Worm (Caenorhabditis elegans) whole organism, L4 larva: ENCODE data around the gene F55H2.5.

ENCODE experiments used
- F37D6.2 ChIP-seq: sonication (generic microtip); optimal IDR thresholded peaks from 2 replicates; lab custom pipeline; 2016; ENCODE audit warnings: mild to moderate bottlenecking, missing genetic modification characterization, missing compliant biosample characterization
- T20F7.1 ChIP-seq: fragments of 200-800 bp; sonication (Bioruptor generic); optimal IDR thresholded peaks from 2 replicates; lab custom pipeline; 2018; ENCODE audit warnings: mild to moderate bottlenecking, missing genetic modification characterization, missing compliant biosample characterization
- Y48G9A.11 ChIP-seq: fragments of 200-800 bp; sonication (Bioruptor generic); IDR thresholded peaks from 2 replicates; pipeline ENCODE4 v1.3.6; 2022; ENCODE audit warnings: missing genetic modification reagents, missing genetic modification characterization, missing compliant biosample characterization
- Y75B8A.6 ChIP-seq: fragments of 200-800 bp; sonication (Bioruptor generic); IDR thresholded peaks from 2 replicates; pipeline ENCODE4 v1.3.6; 2022; ENCODE audit warnings: missing genetic modification reagents, missing genetic modification characterization, missing compliant biosample characterization
- ZK546.5 ChIP-seq, 2 experiments: sonication (generic microtip); optimal IDR thresholded peaks; 2 replicates each; lab custom pipeline; 2017; ENCODE audit warnings: missing biosample characterization in 2 of 2, missing genetic modification characterization in 2 of 2
- aha-1 ChIP-seq: fragments of 150-350 bp; peaks from one replicate; lab custom pipeline; 2014; ENCODE audit warnings: missing biosample characterization, missing genetic modification characterization
- ama-1 ChIP-seq: fragments of 150-350 bp; optimal IDR thresholded peaks from 2 replicates; lab custom pipeline; 2014; ENCODE audit warnings: inconsistent platforms, mixed read lengths
- arid-1 ChIP-seq: fragments of 200-800 bp; sonication (Bioruptor generic); conservative IDR thresholded peaks from 2 replicates; pipeline ENCODE4 v1.3.6; 2022; ENCODE audit warnings: missing genetic modification reagents, missing genetic modification characterization, missing compliant biosample characterization
- ceh-20 ChIP-seq: fragments of 200-800 bp; sonication (Bioruptor generic); IDR thresholded peaks from 2 replicates; pipeline ENCODE4 v1.3.6; 2022; ENCODE audit warnings: missing genetic modification reagents, missing genetic modification characterization, missing compliant biosample characterization
- ceh-28 ChIP-seq: fragments of 150-350 bp; optimal IDR thresholded peaks from 2 replicates; lab custom pipeline; 2014; ENCODE audit warnings: missing biosample characterization, missing genetic modification reagents, missing genetic modification characterization
- cey-2 ChIP-seq: sonication (generic microtip); optimal IDR thresholded peaks from 3 replicates; lab custom pipeline; 2017; ENCODE audit warnings: missing genetic modification characterization, mild to moderate bottlenecking, missing compliant biosample characterization, antibody characterized with exemption, borderline replicate concordance; ENCODE audit not compliant: insufficient read depth
- dmd-8 ChIP-seq: fragments of 200-800 bp; sonication (Bioruptor generic); IDR thresholded peaks from 2 replicates; pipeline ENCODE4 v1.3.6; 2022; ENCODE audit warnings: missing genetic modification characterization, missing compliant biosample characterization
- dmd-9 ChIP-seq: fragments of 200-800 bp; sonication (Bioruptor generic); IDR thresholded peaks from 2 replicates; pipeline ENCODE4 v1.3.6; 2022; ENCODE audit warnings: missing genetic modification reagents, missing genetic modification characterization, missing compliant biosample characterization
- duxl-1 ChIP-seq: sonication (generic microtip); optimal IDR thresholded peaks from 2 replicates; lab custom pipeline; 2016; ENCODE audit warnings: mild to moderate bottlenecking, missing genetic modification characterization, moderate library complexity, missing compliant biosample characterization; ENCODE audit not compliant: poor library complexity
- dve-1 ChIP-seq: sonication (generic microtip); optimal IDR thresholded peaks from 2 replicates; lab custom pipeline; 2017; ENCODE audit warnings: antibody characterized with exemption, mild to moderate bottlenecking, missing genetic modification characterization, missing compliant biosample characterization; ENCODE audit not compliant: insufficient read depth
- fkh-10 ChIP-seq: fragments of 150-350 bp; optimal IDR thresholded peaks from 2 replicates; lab custom pipeline; 2014; ENCODE audit warnings: missing biosample characterization, missing genetic modification reagents, missing genetic modification characterization
- fos-1 ChIP-seq: fragments of 150-350 bp; optimal IDR thresholded peaks from 2 replicates; lab custom pipeline; 2014; ENCODE audit warnings: missing biosample characterization, missing genetic modification characterization
- hlh-30 ChIP-seq: sonication (generic microtip); optimal IDR thresholded peaks from 2 replicates; lab custom pipeline; 2017; ENCODE audit warnings: antibody characterized with exemption, mild to moderate bottlenecking, missing genetic modification characterization, missing compliant biosample characterization; ENCODE audit not compliant: insufficient read depth
- lin-38 ChIP-seq: fragments of 200-800 bp; sonication (Bioruptor generic); IDR thresholded peaks from 2 replicates; pipeline ENCODE4 v1.3.6; 2022; ENCODE audit warnings: missing genetic modification reagents, missing genetic modification characterization, missing compliant biosample characterization
- lin-39 ChIP-seq: fragments of 150-350 bp; optimal IDR thresholded peaks from 2 replicates; lab custom pipeline; 2014; ENCODE audit warnings: missing biosample characterization, missing genetic modification reagents, missing genetic modification characterization
- lsy-2 ChIP-seq, 2 experiments: fragments of 150-350 bp in 1 of 2; sonication (generic microtip) in 1 of 2; optimal IDR thresholded peaks; 2 replicates each; lab custom pipeline; 2014 to 2017; ENCODE audit warnings: missing biosample characterization in 2 of 2, missing genetic modification characterization in 2 of 2
- mdl-1 ChIP-seq, 2 experiments: fragments of 150-350 bp in 1 of 2; sonication (generic microtip) in 1 of 2; optimal IDR thresholded peaks; 2 replicates each; lab custom pipeline; 2014 to 2017; ENCODE audit warnings: missing biosample characterization in 2 of 2, missing genetic modification characterization in 2 of 2
- mep-1 ChIP-seq: fragments of 150-350 bp; sonication (generic microtip); optimal IDR thresholded peaks from 3 replicates; lab custom pipeline; 2014; ENCODE audit warnings: missing biosample characterization, missing genetic modification characterization
- mxl-2 ChIP-seq: fragments of 200-800 bp; sonication (Bioruptor generic); conservative IDR thresholded peaks from 2 replicates; pipeline ENCODE4 v1.3.6; 2022; ENCODE audit warnings: missing genetic modification reagents, missing genetic modification characterization, missing compliant biosample characterization
- mxl-3 ChIP-seq: fragments of 200-800 bp; sonication (Bioruptor generic); optimal IDR thresholded peaks from 2 replicates; lab custom pipeline; 2018; ENCODE audit warnings: mild to moderate bottlenecking, missing genetic modification characterization, missing compliant biosample characterization
- nhr-10 ChIP-seq: fragments of 150-350 bp; optimal IDR thresholded peaks from 2 replicates; lab custom pipeline; 2014; ENCODE audit warnings: missing biosample characterization, missing genetic modification characterization
- nhr-25 ChIP-seq: sonication (generic microtip); optimal IDR thresholded peaks from 2 replicates; lab custom pipeline; 2017; ENCODE audit warnings: missing genetic modification characterization, mild to moderate bottlenecking, missing compliant biosample characterization, antibody characterized with exemption, moderate library complexity, borderline replicate concordance; ENCODE audit not compliant: insufficient read depth
- nhr-28 ChIP-seq: fragments of 150-350 bp; optimal IDR thresholded peaks from 2 replicates; lab custom pipeline; 2014; ENCODE audit warnings: missing biosample characterization, missing genetic modification characterization
- nhr-6 ChIP-seq: fragments of 150-350 bp; optimal IDR thresholded peaks from 2 replicates; lab custom pipeline; 2014; ENCODE audit warnings: missing biosample characterization, missing genetic modification characterization
- snpc-1.2 ChIP-seq: fragments of 200-800 bp; sonication (Bioruptor generic); IDR thresholded peaks from 2 replicates; pipeline ENCODE4 v1.3.6; 2022; ENCODE audit warnings: missing genetic modification reagents, missing genetic modification characterization, missing compliant biosample characterization
- tra-1 ChIP-seq: fragments of 200-800 bp; sonication (Bioruptor generic); IDR thresholded peaks from 2 replicates; pipeline ENCODE4 v1.3.6; 2022; ENCODE audit warnings: missing genetic modification reagents, missing genetic modification characterization, missing compliant biosample characterization
- unc-130 ChIP-seq: sonication (generic microtip); optimal IDR thresholded peaks from 2 replicates; lab custom pipeline; 2016; ENCODE audit warnings: missing genetic modification reagents, missing genetic modification characterization, missing compliant biosample characterization
- unc-62 ChIP-seq, 3 experiments: fragments of 150-350 bp in 1 of 3; sonication (generic microtip); optimal IDR thresholded peaks in 2 of 3; peaks in 1 of 3; 1 replicate in 1 of 3; 2 replicates in 2 of 3; lab custom pipeline; 2014 to 2017; ENCODE audit warnings: missing biosample characterization in 3 of 3, missing genetic modification characterization in 3 of 3, missing genetic modification reagents in 3 of 3, missing genotype in 1 of 3
- vab-7 ChIP-seq: fragments of 200-800 bp; sonication (Bioruptor generic); IDR thresholded peaks from 2 replicates; pipeline ENCODE4 v1.3.6; 2022; ENCODE audit warnings: missing genetic modification reagents, missing genetic modification characterization, missing compliant biosample characterization

F55H2.5 gene

ce11 chrIII:9500267-9500666, 11.0 kb upstream of the F55H2.5 start, which contains the start of gene sod-4:
Gene sod-4 (minus strand): TSS chrIII:9500375.
- peak; percentile 86 for TF ChIP-seq hlh-30 (tag; lab: Kevin White, UChicago)
- TF ChIP-seq dmd-8 (GFP tag; lab: Robert Waterston, UW) = no peak
- no peak for TF ChIP-seq duxl-1 (tag; lab: Kevin White, UChicago)
- TF ChIP-seq F37D6.2 (tag; lab: Kevin White, UChicago) = no peak
- no peak for TF ChIP-seq T20F7.1 (GFP tag; lab: Kevin White, UChicago)
- TF ChIP-seq Y75B8A.6 = no peak
- no peak for TF ChIP-seq mdl-1 (tag; optimal IDR thresholded peaks at IDR 0.05; lab: Kevin White, UChicago)
- no peak for TF ChIP-seq ceh-20 (GFP tag; lab: Robert Waterston, UW)
- TF ChIP-seq mxl-3 (GFP tag; lab: Kevin White, UChicago) = peak; percentile 27
- TF ChIP-seq unc-62 (GFP tag; optimal IDR thresholded peaks at IDR 0.05 in 1 of 2; lab: Kevin White, UChicago) = no peak
- no peak for TF ChIP-seq unc-62 (tag; optimal IDR thresholded peaks at IDR 0.05; lab: Kevin White, UChicago)
- peak; percentile 36 for TF ChIP-seq cey-2 (tag; lab: Kevin White, UChicago)
- TF ChIP-seq mep-1 (tag; lab: Kevin White, UChicago) = peak; percentile 10
- no peak for TF ChIP-seq vab-7 (GFP tag; lab: Robert Waterston, UW)
- TF ChIP-seq dve-1 = peak; percentile 55
- TF ChIP-seq fkh-10 = no peak
- TF ChIP-seq tra-1 = peak; percentile 51; the same call in 1 of the 2 replicates
- TF ChIP-seq mxl-2 (GFP tag; lab: Robert Waterston, UW) = no peak
- TF ChIP-seq nhr-28 (tag; lab: Kevin White, UChicago) = peak; percentile 56

- TF ChIP-seq snpc-1.2 (GFP tag; lab: Robert Waterston, UW) (no peak), fos-1 (tag; lab: Kevin White, UChicago) (no peak), hlh-30 (tag; lab: Kevin White, UChicago) (peak; percentile 21), dmd-8 (GFP tag; lab: Robert Waterston, UW) (no peak), mep-1 (tag; lab: Kevin White, UChicago) (peak; percentile 42), lsy-2 (tag; optimal IDR thresholded peaks at IDR 0.05; lab: Kevin White, UChicago) (peak in 1 of 2 experiments; percentile 38), unc-62 (GFP tag; optimal IDR thresholded peaks at IDR 0.05 in 1 of 2; lab: Kevin White, UChicago) (peak in 1 of 2 experiments; percentile 83), unc-62 (tag; optimal IDR thresholded peaks at IDR 0.05; lab: Kevin White, UChicago) (no peak), ama-1 (lab: Kevin White, UChicago) (no peak)
- TF ChIP-seq, all 104 proteins: peak for 4
These were observed 10.2 kb upstream of the F55H2.5 start for ce11 chrIII:9501072-9501471.

ce11 chrIII:9502155-9502714, 9.0 kb upstream of the F55H2.5 start:
- TF ChIP-seq lsy-2 (tag; optimal IDR thresholded peaks at IDR 0.05; lab: Kevin White, UChicago) (peak in 1 of 2 experiments; percentile 31), lin-39 (tag; lab: Kevin White, UChicago) (no peak), aha-1 (tag; lab: Kevin White, UChicago) (peak; percentile 85), unc-62 (GFP tag; optimal IDR thresholded peaks at IDR 0.05 in 1 of 2; lab: Kevin White, UChicago) (peak in 1 of 2 experiments; percentile 96), unc-62 (tag; optimal IDR thresholded peaks at IDR 0.05; lab: Kevin White, UChicago) (no peak), ama-1 (lab: Kevin White, UChicago) (no peak), Y75B8A.6 (no peak), ceh-28 (tag; lab: Kevin White, UChicago) (no peak), nhr-25 (tag; lab: Kevin White, UChicago) (peak; percentile 11), dve-1 (peak; percentile 10), mxl-3 (GFP tag; lab: Kevin White, UChicago) (peak; percentile 33), nhr-28 (tag; lab: Kevin White, UChicago) (peak; percentile 65), nhr-6 (tag; lab: Kevin White, UChicago) (no peak), Y48G9A.11 (no peak)

ce11 chrIII:9504347-9504746, 6.9 kb upstream of the F55H2.5 start:
- TF ChIP-seq ZK546.5 (tag; optimal IDR thresholded peaks at IDR 0.05; lab: Kevin White, UChicago) (no peak), arid-1 (GFP tag; lab: Robert Waterston, UW) (0 out of 2 replicates have a peak, but pooled peaks have one; percentile 5), unc-130 (GFP tag; lab: Kevin White, UChicago) (peak; percentile 65), dmd-9 (GFP tag; lab: Robert Waterston, UW) (0 out of 2 replicates have a peak, but pooled peaks have one; percentile 28), snpc-1.2 (GFP tag; lab: Robert Waterston, UW) (peak; percentile 67; the same call in 1 of the 2 replicates), Y48G9A.11 (peak; percentile 54; the same call in 1 of the 2 replicates), lin-38 (GFP tag; lab: Robert Waterston, UW) (peak; percentile 61), duxl-1 (tag; lab: Kevin White, UChicago) (no peak), nhr-10 (tag; lab: Kevin White, UChicago) (no peak)
